Fruit fly (Drosophila melanogaster) whole organism, embryonic: ENCODE measurements around the gene Tom.

Source experiments
- CG10321 ChIP-seq: fragments of 200-800 bp; sonication (Bioruptor generic); IDR thresholded peaks from 2 replicates; pipeline ENCODE4 v1.3.6; 2022; ENCODE audit warnings: missing biosample characterization, missing genetic modification characterization
- CG10959 ChIP-seq: fragments of 200-800 bp; sonication (Bioruptor generic); IDR thresholded peaks from 2 replicates; pipeline ENCODE4 v1.3.6; 2022; ENCODE audit warnings: missing biosample characterization, missing genetic modification characterization
- CG12104 ChIP-seq: fragments of 200-800 bp; sonication (Bioruptor generic); optimal IDR thresholded peaks from 3 replicates; lab custom pipeline; 2016; ENCODE audit warnings: missing biosample characterization, missing genetic modification characterization
- CG12744 ChIP-seq: fragments of 200-800 bp; sonication (Bioruptor generic); optimal IDR thresholded peaks from 2 replicates; lab custom pipeline; 2016; ENCODE audit warnings: missing biosample characterization, missing genetic modification characterization
- CG13624 ChIP-seq: fragments of 200-800 bp; sonication (Bioruptor generic); optimal IDR thresholded peaks from 2 replicates; lab custom pipeline; 2016; ENCODE audit warnings: missing biosample characterization, missing genetic modification characterization
- CG15269 ChIP-seq: fragments of 200-800 bp; sonication (Bioruptor generic); optimal IDR thresholded peaks from 2 replicates; lab custom pipeline; 2018; ENCODE audit warnings: missing biosample characterization, mild to moderate bottlenecking, missing genetic modification characterization, moderate library complexity
- CG17568 ChIP-seq: fragments of 200-800 bp; sonication (Bioruptor generic); optimal IDR thresholded peaks from 2 replicates; lab custom pipeline; 2018; ENCODE audit warnings: missing biosample characterization, mild to moderate bottlenecking, missing genetic modification characterization, moderate library complexity
- CG17912 ChIP-seq: fragments of 200-800 bp; sonication (Bioruptor generic); optimal IDR thresholded peaks from 2 replicates; lab custom pipeline; 2018; ENCODE audit warnings: missing biosample characterization, mild to moderate bottlenecking, missing genetic modification characterization
- CG18262 ChIP-seq: fragments of 200-800 bp; optimal IDR thresholded peaks from 3 replicates; lab custom pipeline; 2019; ENCODE audit warnings: missing biosample characterization, mild to moderate bottlenecking, missing genetic modification characterization, moderate library complexity
- CG2875 ChIP-seq: fragments of 200-800 bp; sonication (Bioruptor generic); optimal IDR thresholded peaks from 2 replicates; lab custom pipeline; 2017; ENCODE audit warnings: missing biosample characterization, mild to moderate bottlenecking, missing genetic modification characterization, missing genetic modification reagents
- CG3065 ChIP-seq: fragments of 200-800 bp; sonication (Bioruptor generic); optimal IDR thresholded peaks from 2 replicates; lab custom pipeline; 2016; ENCODE audit warnings: missing biosample characterization, missing genetic modification characterization
- CG31441 ChIP-seq: fragments of 200-800 bp; sonication (Bioruptor generic); IDR thresholded peaks from 2 replicates; pipeline ENCODE4 v1.3.6; 2022; ENCODE audit warnings: missing biosample characterization, missing genetic modification characterization
- CG33557 ChIP-seq: fragments of 200-800 bp; sonication (Bioruptor generic); optimal IDR thresholded peaks from 2 replicates; lab custom pipeline; 2019; ENCODE audit warnings: missing biosample characterization, mild to moderate bottlenecking, missing genetic modification characterization, moderate library complexity
- CG5953 ChIP-seq: fragments of 200-800 bp; sonication (Bioruptor generic); IDR thresholded peaks from 2 replicates; pipeline ENCODE4 v1.3.6; 2022; ENCODE audit warnings: missing biosample characterization, missing genetic modification characterization
- CG6683 ChIP-seq: fragments of 200-800 bp; sonication (Bioruptor generic); optimal IDR thresholded peaks from 2 replicates; lab custom pipeline; 2017; ENCODE audit warnings: missing biosample characterization, mild to moderate bottlenecking, missing genetic modification characterization, missing genetic modification reagents
- CG6854 ChIP-seq: fragments of 200-800 bp; sonication (Bioruptor generic); optimal IDR thresholded peaks from 3 replicates; lab custom pipeline; 2017; ENCODE audit warnings: missing biosample characterization, mild to moderate bottlenecking, missing genetic modification characterization
- CG7556 ChIP-seq: fragments of 200-800 bp; sonication (Bioruptor generic); optimal IDR thresholded peaks from 2 replicates; lab custom pipeline; 2017; ENCODE audit warnings: missing biosample characterization, mild to moderate bottlenecking, missing genetic modification characterization
- CG8290 ChIP-seq, 3 experiments: fragments of 200-800 bp; sonication (Bioruptor generic); optimal IDR thresholded peaks; 2 replicates each; lab custom pipeline; 2016 to 2019; ENCODE audit warnings: missing biosample characterization in 3 of 3, missing genetic modification characterization in 3 of 3, mild to moderate bottlenecking in 2 of 3, moderate library complexity in 1 of 3
- CG8359 ChIP-seq: fragments of 200-800 bp; sonication (Bioruptor generic); optimal IDR thresholded peaks from 2 replicates; lab custom pipeline; 2017; ENCODE audit warnings: missing biosample characterization, mild to moderate bottlenecking, missing genetic modification characterization, borderline replicate concordance
- CG8924 ChIP-seq: fragments of 200-800 bp; optimal IDR thresholded peaks from 3 replicates; lab custom pipeline; 2019; ENCODE audit warnings: missing biosample characterization, mild to moderate bottlenecking, missing genetic modification characterization, moderate library complexity
- CG9437 ChIP-seq: fragments of 200-800 bp; sonication (Bioruptor generic); optimal IDR thresholded peaks from 2 replicates; lab custom pipeline; 2018; ENCODE audit warnings: missing biosample characterization, mild to moderate bottlenecking, missing genetic modification characterization
- CG9727 ChIP-seq: fragments of 200-800 bp; sonication (Bioruptor generic); optimal IDR thresholded peaks from 3 replicates; lab custom pipeline; 2017; ENCODE audit warnings: missing biosample characterization, mild to moderate bottlenecking, missing genetic modification characterization
- CG9817 ChIP-seq: fragments of 200-800 bp; sonication (Bioruptor generic); optimal IDR thresholded peaks from 2 replicates; lab custom pipeline; 2018; ENCODE audit warnings: missing biosample characterization, mild to moderate bottlenecking, missing genetic modification characterization, moderate library complexity
- D19B ChIP-seq: fragments of 200-800 bp; sonication (Bioruptor generic); optimal IDR thresholded peaks from 2 replicates; lab custom pipeline; 2017; ENCODE audit warnings: missing biosample characterization, mild to moderate bottlenecking, missing genetic modification characterization
- ERR ChIP-seq: fragments of 200-800 bp; sonication (Bioruptor generic); optimal IDR thresholded peaks from 2 replicates; lab custom pipeline; 2016; ENCODE audit warnings: missing biosample characterization, missing genetic modification characterization
- GATAe ChIP-seq: fragments of 200-800 bp; sonication (Bioruptor generic); conservative IDR thresholded peaks from 2 replicates; pipeline ENCODE4 v1.3.6; 2022; ENCODE audit warnings: missing biosample characterization, missing genetic modification characterization
- Hmr ChIP-seq: fragments of 200-800 bp; sonication (Bioruptor generic); optimal IDR thresholded peaks from 3 replicates; lab custom pipeline; 2017; ENCODE audit warnings: mild to moderate bottlenecking, missing biosample characterization, missing genetic modification reagents, missing genetic modification characterization
- Oli ChIP-seq: fragments of 200-800 bp; sonication (Bioruptor generic); optimal IDR thresholded peaks from 2 replicates; lab custom pipeline; 2018; ENCODE audit warnings: missing biosample characterization, mild to moderate bottlenecking, missing genetic modification characterization, moderate library complexity
- Pdp1 ChIP-seq, 2 experiments: fragments of 200-800 bp; sonication (Bioruptor generic); optimal IDR thresholded peaks; 3 replicates each; lab custom pipeline; 2016; ENCODE audit warnings: missing biosample characterization in 2 of 2, missing genetic modification characterization in 2 of 2, mild to moderate bottlenecking in 1 of 2, moderate library complexity in 1 of 2
- Rfx ChIP-seq: fragments of 200-800 bp; sonication (Bioruptor generic); IDR thresholded peaks from 2 replicates; pipeline ENCODE4 v1.3.6; 2022; ENCODE audit warnings: missing biosample characterization, missing genetic modification characterization
- Side ChIP-seq: fragments of 200-800 bp; sonication (Bioruptor generic); optimal IDR thresholded peaks from 2 replicates; lab custom pipeline; 2016; ENCODE audit warnings: missing biosample characterization, missing genetic modification characterization
- Sox100B ChIP-seq: fragments of 200-800 bp; sonication (Bioruptor generic); optimal IDR thresholded peaks from 3 replicates; lab custom pipeline; 2018; ENCODE audit warnings: missing biosample characterization, mild to moderate bottlenecking, missing genetic modification characterization
- cato ChIP-seq: fragments of 200-800 bp; sonication (Bioruptor generic); optimal IDR thresholded peaks from 2 replicates; lab custom pipeline; 2016; ENCODE audit warnings: missing biosample characterization, missing genetic modification characterization, borderline replicate concordance
- ci ChIP-seq: fragments of 200-800 bp; sonication (Bioruptor generic); IDR thresholded peaks from 3 replicates; pipeline ENCODE4 v1.3.6; 2022; ENCODE audit warnings: missing biosample characterization, missing genetic modification characterization
- crc ChIP-seq: fragments of 200-800 bp; sonication (Bioruptor generic); optimal IDR thresholded peaks from 2 replicates; lab custom pipeline; 2016; ENCODE audit warnings: missing biosample characterization, missing genetic modification characterization
- disco-r ChIP-seq: fragments of 200-800 bp; sonication (Bioruptor generic); optimal IDR thresholded peaks from 2 replicates; lab custom pipeline; 2016; ENCODE audit warnings: missing biosample characterization, missing genetic modification characterization
- dmrt11E ChIP-seq: fragments of 200-800 bp; sonication (Bioruptor generic); optimal IDR thresholded peaks from 3 replicates; lab custom pipeline; 2018; ENCODE audit warnings: missing biosample characterization, mild to moderate bottlenecking, missing genetic modification characterization, moderate library complexity
- ewg ChIP-seq: fragments of 200-800 bp; sonication (Bioruptor generic); optimal IDR thresholded peaks from 3 replicates; lab custom pipeline; 2017; ENCODE audit warnings: mild to moderate bottlenecking, missing biosample characterization, missing genetic modification reagents, missing genetic modification characterization
- fd96Cb ChIP-seq: fragments of 200-800 bp; sonication (Bioruptor generic); optimal IDR thresholded peaks from 2 replicates; lab custom pipeline; 2018; ENCODE audit warnings: missing biosample characterization, mild to moderate bottlenecking, missing genetic modification characterization, moderate library complexity
- gcm2 ChIP-seq: fragments of 200-800 bp; sonication (Bioruptor generic); optimal IDR thresholded peaks from 2 replicates; lab custom pipeline; 2016; ENCODE audit warnings: missing biosample characterization, missing genetic modification characterization
- insv ChIP-seq, 2 experiments: fragments of 200-800 bp; sonication (Bioruptor generic); optimal IDR thresholded peaks; 3 replicates each; lab custom pipeline; 2016 to 2018; ENCODE audit warnings: missing biosample characterization in 2 of 2, missing genetic modification characterization in 2 of 2
- kni ChIP-seq: fragments of 200-800 bp; sonication (Bioruptor generic); optimal IDR thresholded peaks from 3 replicates; lab custom pipeline; 2017; ENCODE audit warnings: mild to moderate bottlenecking, missing biosample characterization, missing genetic modification reagents, missing genetic modification characterization
- mirr ChIP-seq: fragments of 200-800 bp; sonication (Bioruptor generic); optimal IDR thresholded peaks from 3 replicates; lab custom pipeline; 2018; ENCODE audit warnings: missing biosample characterization, mild to moderate bottlenecking, missing genetic modification characterization
- pros ChIP-seq: fragments of 200-800 bp; sonication (Bioruptor generic); optimal IDR thresholded peaks from 3 replicates; lab custom pipeline; 2019; ENCODE audit warnings: missing biosample characterization, mild to moderate bottlenecking, missing genetic modification characterization, moderate library complexity
- row ChIP-seq: fragments of 200-800 bp; sonication (Bioruptor generic); IDR thresholded peaks from 3 replicates; pipeline ENCODE4 v1.3.6; 2022; ENCODE audit warnings: missing biosample characterization, missing genetic modification characterization
- sisA ChIP-seq: fragments of 200-800 bp; sonication (Bioruptor generic); IDR thresholded peaks from 2 replicates; pipeline ENCODE4 v1.3.6; 2022; ENCODE audit warnings: missing biosample characterization, missing genetic modification characterization
- vvl ChIP-seq: fragments of 200-800 bp; sonication (Bioruptor generic); IDR thresholded peaks from 2 replicates; pipeline ENCODE4 v1.3.6; 2022; ENCODE audit warnings: missing biosample characterization, missing genetic modification characterization

The Tom gene

DNA sequence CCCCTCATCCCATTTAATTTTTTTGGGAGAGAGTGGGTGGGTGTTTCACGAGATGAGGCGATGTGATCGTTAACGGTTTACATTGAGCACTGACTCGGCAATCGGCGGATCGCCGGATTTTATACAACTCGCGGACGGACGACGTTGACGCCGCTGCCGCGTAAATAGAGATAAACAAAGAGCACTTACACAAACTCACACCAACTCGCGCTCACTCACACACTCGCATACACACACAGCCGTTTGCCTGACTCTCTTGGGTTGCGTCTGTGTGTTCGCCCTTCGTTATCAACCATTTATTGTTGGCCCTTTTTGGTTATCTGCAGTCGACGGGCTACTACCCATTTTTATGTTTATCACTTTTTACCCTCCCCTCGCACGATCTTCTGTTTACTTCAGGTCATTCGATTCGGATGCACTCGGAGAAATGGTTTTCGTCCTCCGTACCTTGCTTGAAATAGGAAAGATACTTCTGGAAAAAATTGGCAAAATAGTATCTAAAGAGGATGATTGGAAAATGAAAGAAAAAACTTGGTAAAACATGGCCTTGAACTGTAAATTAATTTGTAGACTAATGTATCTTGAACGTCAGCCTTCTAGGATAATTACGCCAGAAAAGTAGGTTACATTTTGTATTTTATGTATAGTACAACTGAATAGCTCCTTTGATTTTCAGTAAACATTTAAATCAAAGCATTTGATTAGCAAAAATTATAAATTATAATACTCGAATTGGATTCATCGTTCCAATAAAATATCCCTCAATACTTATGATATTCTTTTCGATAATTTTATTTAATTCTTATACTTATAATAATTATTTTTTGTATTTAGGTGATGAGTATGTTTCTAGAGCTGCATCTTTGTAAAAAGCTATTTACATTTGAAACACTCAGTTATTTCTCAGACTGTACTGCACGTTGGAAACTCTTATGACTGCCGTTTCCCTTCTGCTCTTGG lies 8.7 kb downstream of the Tom start (continued):
- peak; percentile 18 for TF ChIP-seq CG15269
- TF ChIP-seq gcm2: no peak
- TF ChIP-seq ewg (GFP tag; lab: Kevin White, UChicago): peak; percentile 24
- peak; percentile 23 for TF ChIP-seq CG2875 (GFP tag; lab: Kevin White, UChicago)
- no peak for TF ChIP-seq CG3065 (GFP tag; lab: Kevin White, UChicago)
- no peak for TF ChIP-seq CG8359 (GFP tag; lab: Kevin White, UChicago)
- TF ChIP-seq Hmr (GFP tag; lab: Kevin White, UChicago): no peak
- peak; percentile 83 for TF ChIP-seq GATAe (GFP tag; lab: Robert Waterston, UW)
- peak; percentile 91 for TF ChIP-seq CG18262 (tag; lab: Kevin White, UChicago)
- TF ChIP-seq CG12744 (GFP tag; lab: Kevin White, UChicago): no peak
- TF ChIP-seq crc (GFP tag; lab: Kevin White, UChicago): no peak
- TF ChIP-seq Rfx (GFP tag; lab: Robert Waterston, UW): peak; percentile 16; the same call in 1 of the 2 replicates
- peak; percentile 46 for TF ChIP-seq CG17568 (GFP tag; lab: Kevin White, UChicago)
- peak; percentile 34; the same call in 1 of the 2 replicates for TF ChIP-seq CG10959
- TF ChIP-seq ERR (GFP tag; lab: Kevin White, UChicago): no peak
- TF ChIP-seq mirr: peak; percentile 29
- peak; percentile 56 for TF ChIP-seq CG33557 (GFP tag; lab: Kevin White, UChicago)
- peak; percentile 27; the same call in 1 of the 2 replicates for TF ChIP-seq sisA
- TF ChIP-seq CG10321: no peak
- peak; percentile 71 for TF ChIP-seq CG7556 (GFP tag; lab: Kevin White, UChicago)
- TF ChIP-seq CG13624 (GFP tag; lab: Kevin White, UChicago): no peak
- TF ChIP-seq Sox100B: peak; percentile 51
- no peak for TF ChIP-seq D19B (GFP tag; lab: Kevin White, UChicago)
- TF ChIP-seq CG31441 (GFP tag; lab: Robert Waterston, UW): peak; percentile 73; the same call in 1 of the 2 replicates
- TF ChIP-seq CG8290 (GFP tag; optimal IDR thresholded peaks at IDR 0.05; lab: Kevin White, UChicago): peak; percentile 7
- TF ChIP-seq CG8290 (tag; optimal IDR thresholded peaks at IDR 0.05; lab: Kevin White, UChicago): peak in 1 of 2 experiments; percentile 56
- TF ChIP-seq insv (GFP tag; optimal IDR thresholded peaks at IDR 0.05; lab: Kevin White, UChicago): peak in 1 of 2 experiments; percentile 36
- peak; percentile 17 for TF ChIP-seq CG17912 (GFP tag; lab: Kevin White, UChicago)
- peak; percentile 58 for TF ChIP-seq vvl (GFP tag; lab: Robert Waterston, UW)
- no peak for TF ChIP-seq disco-r (GFP tag; lab: Kevin White, UChicago)
- TF ChIP-seq CG6854: no peak
- peak; percentile 42; the same call in 1 of the 2 replicates for TF ChIP-seq CG5953 (GFP tag; lab: Robert Waterston, UW)
- peak; percentile 97 for TF ChIP-seq kni (GFP tag; lab: Kevin White, UChicago)
- peak; percentile 42 for TF ChIP-seq CG8924 (tag; lab: Kevin White, UChicago)
- no peak for TF ChIP-seq Side (GFP tag; lab: Kevin White, UChicago)
- peak; percentile 78 for TF ChIP-seq dmrt11E (tag; lab: Kevin White, UChicago)
- peak; percentile 31 for TF ChIP-seq CG12104
- peak; percentile 42 for TF ChIP-seq fd96Cb
- TF ChIP-seq CG9817 (tag; lab: Kevin White, UChicago): no peak
- TF ChIP-seq cato (GFP tag; lab: Kevin White, UChicago): peak; percentile 13
- peak; percentile 71 for TF ChIP-seq CG9437 (GFP tag; lab: Kevin White, UChicago)
- no peak for TF ChIP-seq CG6683
- TF ChIP-seq ci: peak; percentile 65; the same call in 2 of the 3 replicates
- TF ChIP-seq Pdp1 (GFP tag; optimal IDR thresholded peaks at IDR 0.05; lab: Kevin White, UChicago): peak in 1 of 2 experiments; percentile 48
- peak; percentile 83 for TF ChIP-seq pros (GFP tag; lab: Kevin White, UChicago)
- peak; percentile 58; the same call in 2 of the 3 replicates for TF ChIP-seq row (GFP tag; lab: Robert Waterston, UW)
- TF ChIP-seq Oli (tag; lab: Kevin White, UChicago): peak; percentile 58
- TF ChIP-seq CG9727 (GFP tag; lab: Kevin White, UChicago): peak; percentile 82
